Fruit fly (Drosophila melanogaster): ENCODE data around the gene CG31551.

CG31551 gene

dm6 chr3R:5615484-5615883, 12.2 kb upstream of the CG31551 start:
- TF ChIP-seq Myc (optimal IDR thresholded peaks at IDR 0.05) (no peak), ey (GFP tag; optimal IDR thresholded peaks at IDR 0.05) (no peak), CG32264 (GFP tag; optimal IDR thresholded peaks at IDR 0.05) (no peak), CrebA (GFP tag; optimal IDR thresholded peaks at IDR 0.05; ENCODE audit: borderline replicate concordance) (no peak), h (GFP tag; optimal IDR thresholded peaks at IDR 0.05) (no peak), sage (GFP tag; optimal IDR thresholded peaks at IDR 0.05) (no peak), sv (GFP tag; optimal IDR thresholded peaks at IDR 0.05) (no peak), jim (GFP tag; optimal IDR thresholded peaks at IDR 0.05) (no peak), dl (GFP tag; optimal IDR thresholded peaks at IDR 0.05; ENCODE audit: insufficient read depth in 1 of 2, partially characterized antibody in 2 of 2) (no peak), N (GFP tag; optimal IDR thresholded peaks at IDR 0.05) (no peak), dmrt93B (GFP tag; optimal IDR thresholded peaks at IDR 0.05) (no peak), OdsH (GFP tag; optimal IDR thresholded peaks at IDR 0.05) (no peak), Jra (GFP tag; optimal IDR thresholded peaks at IDR 0.05) (no peak), Dfd (GFP tag; optimal IDR thresholded peaks at IDR 0.05) (no peak), Sp1 (GFP tag; optimal IDR thresholded peaks at IDR 0.05) (no peak), GATAd (GFP tag; optimal IDR thresholded peaks at IDR 0.05) (no peak), Dif (GFP tag; optimal IDR thresholded peaks at IDR 0.05; ENCODE audit: partially characterized antibody) (no peak), usp (GFP tag; optimal IDR thresholded peaks at IDR 0.05) (no peak), brk (GFP tag; optimal IDR thresholded peaks at IDR 0.05) (no peak)

dm6 chr3R:5617923-5618623, 9.6 kb upstream of the CG31551 start:
- no peak for TF ChIP-seq dsf (GFP tag; optimal IDR thresholded peaks at IDR 0.05; ENCODE audit: borderline replicate concordance)
- no peak for TF ChIP-seq Hnf4 (GFP tag; optimal IDR thresholded peaks at IDR 0.05)
- peak in 1 of 2 experiments; percentile 23 for TF ChIP-seq foxo (GFP tag; optimal IDR thresholded peaks at IDR 0.05)
- no peak for TF ChIP-seq sv (GFP tag; optimal IDR thresholded peaks at IDR 0.05)
- no peak for TF ChIP-seq Jra (GFP tag; optimal IDR thresholded peaks at IDR 0.05)
- TF ChIP-seq Rel (GFP tag; optimal IDR thresholded peaks at IDR 0.05): no peak
- peak; percentile 87 for TF ChIP-seq Rel (tag; optimal IDR thresholded peaks at IDR 0.05)
- peak; percentile 12 for TF ChIP-seq fru (GFP tag; optimal IDR thresholded peaks at IDR 0.05)
- TF ChIP-seq HLH106 (tag; optimal IDR thresholded peaks at IDR 0.05): peak; percentile 6
- no peak for TF ChIP-seq brk (GFP tag; optimal IDR thresholded peaks at IDR 0.05)
- peak; percentile 18 for TF ChIP-seq ey (GFP tag; optimal IDR thresholded peaks at IDR 0.05)

DNA sequence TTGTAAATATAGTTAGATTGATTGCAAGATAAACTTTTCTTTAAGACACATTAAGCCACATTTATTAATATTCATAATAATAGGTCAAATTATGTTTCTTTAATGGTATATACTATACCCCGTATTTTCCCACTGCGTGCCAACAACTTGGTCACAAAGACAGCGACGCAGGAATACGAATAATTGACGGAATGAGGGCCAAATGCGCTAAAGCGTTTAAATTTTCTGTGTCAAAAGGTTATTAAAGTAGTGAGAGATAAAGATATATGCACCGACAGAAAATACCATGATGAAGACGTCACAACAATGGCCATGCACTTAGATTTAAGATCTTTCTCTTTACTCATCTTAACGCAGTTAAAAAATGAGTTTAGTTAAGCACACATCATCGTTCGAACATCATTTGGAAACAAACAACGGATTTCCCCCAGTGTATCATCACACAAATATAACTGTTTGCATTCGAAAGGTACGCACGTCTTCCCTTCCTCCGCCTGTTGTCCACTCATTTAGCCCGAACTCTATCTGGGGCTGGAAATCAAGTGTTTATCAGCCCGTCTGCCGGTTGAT, 7.2 kb upstream of the CG31551 start:
- peak; percentile 58 for TF ChIP-seq psq (GFP tag; optimal IDR thresholded peaks at IDR 0.05)
- TF ChIP-seq GATAd (GFP tag; optimal IDR thresholded peaks at IDR 0.05): no peak
- TF ChIP-seq OdsH (GFP tag; optimal IDR thresholded peaks at IDR 0.05): peak; percentile 59
- no peak for TF ChIP-seq Abd-B (GFP tag; optimal IDR thresholded peaks at IDR 0.05)
- no peak for TF ChIP-seq Myc (optimal IDR thresholded peaks at IDR 0.05)
- no peak for TF ChIP-seq lola (GFP tag; optimal IDR thresholded peaks at IDR 0.05)
- no peak for TF ChIP-seq Vsx2 (GFP tag; optimal IDR thresholded peaks at IDR 0.05; ENCODE audit: partially characterized antibody)
- no peak for TF ChIP-seq pan (optimal IDR thresholded peaks at IDR 0.05)
- no peak for TF ChIP-seq brk (GFP tag; optimal IDR thresholded peaks at IDR 0.05)
- peak; percentile 71 for TF ChIP-seq h (GFP tag; optimal IDR thresholded peaks at IDR 0.05)
- TF ChIP-seq N (GFP tag; optimal IDR thresholded peaks at IDR 0.05): no peak
- TF ChIP-seq rgr (GFP tag; optimal IDR thresholded peaks at IDR 0.05): peak; percentile 72
- no peak for TF ChIP-seq Dif (GFP tag; optimal IDR thresholded peaks at IDR 0.05; ENCODE audit: partially characterized antibody)
- TF ChIP-seq CrebA (GFP tag; optimal IDR thresholded peaks at IDR 0.05; ENCODE audit: borderline replicate concordance): no peak
- peak; percentile 41 for TF ChIP-seq dmrt93B (GFP tag; optimal IDR thresholded peaks at IDR 0.05)
- no peak for TF ChIP-seq Hr78 (GFP tag; optimal IDR thresholded peaks at IDR 0.05)
- TF ChIP-seq CG32264 (GFP tag; optimal IDR thresholded peaks at IDR 0.05): no peak
- no peak for TF ChIP-seq dl (GFP tag; optimal IDR thresholded peaks at IDR 0.05; ENCODE audit: insufficient read depth in 1 of 2, partially characterized antibody in 2 of 2)
- TF ChIP-seq foxo (GFP tag; optimal IDR thresholded peaks at IDR 0.05): peak in 1 of 2 experiments; percentile 68
- TF ChIP-seq tai (GFP tag; optimal IDR thresholded peaks at IDR 0.05): no peak
- TF ChIP-seq HLH106 (tag; optimal IDR thresholded peaks at IDR 0.05): peak; percentile 38
- no peak for TF ChIP-seq Dfd (GFP tag; optimal IDR thresholded peaks at IDR 0.05)
- peak; percentile 8 for TF ChIP-seq br (GFP tag; optimal IDR thresholded peaks at IDR 0.05)
- peak; percentile 67 for TF ChIP-seq fru (GFP tag; optimal IDR thresholded peaks at IDR 0.05)
- no peak for TF ChIP-seq usp (GFP tag; optimal IDR thresholded peaks at IDR 0.05)
- peak; percentile 32 for TF ChIP-seq woc (GFP tag; optimal IDR thresholded peaks at IDR 0.05)
- no peak for TF ChIP-seq jim (GFP tag; optimal IDR thresholded peaks at IDR 0.05)
- no peak for TF ChIP-seq sage (GFP tag; optimal IDR thresholded peaks at IDR 0.05)
- no peak for TF ChIP-seq CG9705 (GFP tag; optimal IDR thresholded peaks at IDR 0.05)
- peak; percentile 60 for TF ChIP-seq sv (GFP tag; optimal IDR thresholded peaks at IDR 0.05)
- no peak for TF ChIP-seq Jra (GFP tag; optimal IDR thresholded peaks at IDR 0.05)
- peak; percentile 60 for TF ChIP-seq Hr83 (GFP tag; optimal IDR thresholded peaks at IDR 0.05; ENCODE audit: poor library complexity, severe bottlenecking)
- TF ChIP-seq dsf (GFP tag; optimal IDR thresholded peaks at IDR 0.05; ENCODE audit: borderline replicate concordance): no peak
- TF ChIP-seq Sp1 (GFP tag; optimal IDR thresholded peaks at IDR 0.05): peak; percentile 50
- peak; percentile 3 for TF ChIP-seq Mio (GFP tag; optimal IDR thresholded peaks at IDR 0.05)
- peak; percentile 67 for TF ChIP-seq ey (GFP tag; optimal IDR thresholded peaks at IDR 0.05)
- no peak for TF ChIP-seq Rel (GFP tag; optimal IDR thresholded peaks at IDR 0.05)
- no peak for TF ChIP-seq Rel (tag; optimal IDR thresholded peaks at IDR 0.05)
- TF ChIP-seq Hnf4 (GFP tag; optimal IDR thresholded peaks at IDR 0.05): peak; percentile 22
